Worm (Caenorhabditis elegans) whole organism, midembryonic: ENCODE measurements around the gene tag-322.

Experiments
- T22C8.4 ChIP-seq: fragments of 200-800 bp; sonication (Bioruptor generic); IDR thresholded peaks from 2 replicates; pipeline ENCODE4 v1.3.6; 2022; ENCODE audit warnings: missing genetic modification characterization, missing compliant biosample characterization
- cog-1 ChIP-seq: sonication (generic microtip); optimal IDR thresholded peaks from 2 replicates; lab custom pipeline; 2016; ENCODE audit warnings: missing genetic modification characterization, missing compliant biosample characterization
- flt-1 ChIP-seq: fragments of 200-800 bp; sonication (Bioruptor generic); IDR thresholded peaks from 2 replicates; pipeline ENCODE4 v1.3.6; 2022; ENCODE audit warnings: missing genetic modification characterization, missing compliant biosample characterization
- klf-2 ChIP-seq: fragments of 200-800 bp; sonication (Bioruptor generic); conservative IDR thresholded peaks from 2 replicates; pipeline ENCODE4 v1.3.6; 2022; ENCODE audit warnings: missing genetic modification reagents, missing genetic modification characterization, missing compliant biosample characterization
- med-1 ChIP-seq: sonication (generic microtip); optimal IDR thresholded peaks from 2 replicates; lab custom pipeline; 2017; ENCODE audit warnings: missing genetic modification characterization, mild to moderate bottlenecking, missing compliant biosample characterization, antibody characterized with exemption, missing genetic modification reagents; ENCODE audit not compliant: insufficient read depth
- ref-1 ChIP-seq: fragments of 200-800 bp; sonication (Bioruptor generic); conservative IDR thresholded peaks from 2 replicates; pipeline ENCODE4 v1.3.6; 2022; ENCODE audit warnings: missing genetic modification reagents, missing genetic modification characterization, missing compliant biosample characterization
- tab-1 ChIP-seq: fragments of 200-800 bp; sonication (Bioruptor generic); IDR thresholded peaks from 2 replicates; pipeline ENCODE4 v1.3.6; 2022; ENCODE audit warnings: missing genetic modification characterization, missing compliant biosample characterization
- ztf-23 ChIP-seq: fragments of 200-800 bp; sonication (Bioruptor generic); IDR thresholded peaks from 2 replicates; pipeline ENCODE4 v1.3.6; 2022; ENCODE audit warnings: missing genetic modification reagents, missing genetic modification characterization, missing compliant biosample characterization
- ztf-29 ChIP-seq: fragments of 200-800 bp; sonication (Bioruptor generic); IDR thresholded peaks from 2 replicates; pipeline ENCODE4 v1.3.6; 2022; ENCODE audit warnings: missing genetic modification reagents, missing genetic modification characterization, missing compliant biosample characterization

- TF ChIP-seq ztf-23 (GFP tag; lab: Robert Waterston, UW) (no peak), tab-1 (no peak), med-1 (GFP tag; lab: Kevin White, UChicago) (no peak), cog-1 (tag; lab: Kevin White, UChicago) (no peak), ztf-29 (GFP tag; lab: Robert Waterston, UW) (no peak), flt-1 (GFP tag; lab: Robert Waterston, UW) (no peak), T22C8.4 (no peak), ref-1 (GFP tag; lab: Robert Waterston, UW) (no peak), klf-2 (GFP tag; lab: Robert Waterston, UW) (no peak)
Observed at ce11 chrIV:7782292-7782691, 3.1 kb downstream of the tag-322 start, which contains the start of gene sec-10.
